Fruit fly (Drosophila melanogaster): ENCODE results near the gene Vps24.

The Vps24 gene

dm6 chr3R:4310683-4311066 is at the start of gene Vps24:
Gene Vps24 (minus strand): TSS chr3R:4310947.
- TF ChIP-seq CG10348 (GFP tag; IDR thresholded peaks at IDR 0.05) = no peak
- TF ChIP-seq EcR (GFP tag; optimal IDR thresholded peaks at IDR 0.05) = peak; percentile 32

- no peak; the same call in 1 of the 3 replicates for TF ChIP-seq CG4496 (GFP tag; IDR thresholded peaks at IDR 0.05)
- no peak for TF ChIP-seq CG32121 (GFP tag; IDR thresholded peaks at IDR 0.05)
- TF ChIP-seq CG8159 (tag; optimal IDR thresholded peaks at IDR 0.05) = no peak
- TF ChIP-seq Snoo (tag; optimal IDR thresholded peaks at IDR 0.05) = no peak
- no peak for TF ChIP-seq Ets98B (GFP tag; IDR thresholded peaks at IDR 0.05)
- no peak for TF ChIP-seq CG14655 (GFP tag; optimal IDR thresholded peaks at IDR 0.05)
- no peak for TF ChIP-seq CG34367 (tag; optimal IDR thresholded peaks at IDR 0.05)
- TF ChIP-seq CG12605 (GFP tag; IDR thresholded peaks at IDR 0.05) = no peak
- no peak for TF ChIP-seq EcR (GFP tag; optimal IDR thresholded peaks at IDR 0.05)
- no peak for TF ChIP-seq rn (GFP tag; IDR thresholded peaks at IDR 0.05)
- TF ChIP-seq Pif1B (GFP tag; optimal IDR thresholded peaks at IDR 0.05) = no peak
- no peak for TF ChIP-seq CG13204 (GFP tag; optimal IDR thresholded peaks at IDR 0.05)
- TF ChIP-seq fd96Ca (GFP tag; IDR thresholded peaks at IDR 0.05) = no peak
- TF ChIP-seq CG9948 (tag; optimal IDR thresholded peaks at IDR 0.05) = no peak
- TF ChIP-seq D1 (tag; optimal IDR thresholded peaks at IDR 0.05) = no peak
- TF ChIP-seq CG10348 (GFP tag; IDR thresholded peaks at IDR 0.05) = no peak
Measured at dm6 chr3R:4359625-4360024, 48.9 kb upstream of the Vps24 start, which contains the start of gene CG1090. Gene CG1090 (plus strand): TSS chr3R:4359883.

- no peak for TF ChIP-seq Snoo (tag; optimal IDR thresholded peaks at IDR 0.05)
- TF ChIP-seq Ets98B (GFP tag; IDR thresholded peaks at IDR 0.05) = no peak
- TF ChIP-seq CG13204 (GFP tag; optimal IDR thresholded peaks at IDR 0.05) = no peak
- no peak for TF ChIP-seq EcR (GFP tag; optimal IDR thresholded peaks at IDR 0.05)
- TF ChIP-seq CG17806 (tag; optimal IDR thresholded peaks at IDR 0.05) = no peak
- no peak for TF ChIP-seq CG8301 (tag; optimal IDR thresholded peaks at IDR 0.05)
- TF ChIP-seq CG12605 (GFP tag; IDR thresholded peaks at IDR 0.05) = no peak
- TF ChIP-seq CG32121 (GFP tag; IDR thresholded peaks at IDR 0.05) = no peak
- no peak for TF ChIP-seq CG34367 (tag; optimal IDR thresholded peaks at IDR 0.05)
- TF ChIP-seq fd96Ca (GFP tag; IDR thresholded peaks at IDR 0.05) = no peak
- TF ChIP-seq CG14655 (GFP tag; optimal IDR thresholded peaks at IDR 0.05) = no peak
- TF ChIP-seq Pif1B (GFP tag; optimal IDR thresholded peaks at IDR 0.05) = no peak
- TF ChIP-seq CG9948 (tag; optimal IDR thresholded peaks at IDR 0.05) = no peak
- no peak for TF ChIP-seq CG15710 (tag; optimal IDR thresholded peaks at IDR 0.05)
Measured at dm6 chr3R:4353569-4353968, 42.8 kb upstream of the Vps24 start.

- TF ChIP-seq CG10348 (GFP tag; IDR thresholded peaks at IDR 0.05) (no peak), gl (tag; optimal IDR thresholded peaks at IDR 0.05) (no peak), CG17806 (tag; optimal IDR thresholded peaks at IDR 0.05) (no peak), Snoo (tag; optimal IDR thresholded peaks at IDR 0.05) (no peak), D1 (tag; optimal IDR thresholded peaks at IDR 0.05) (no peak), CG12605 (GFP tag; IDR thresholded peaks at IDR 0.05) (no peak), Pif1B (GFP tag; optimal IDR thresholded peaks at IDR 0.05) (no peak), Ets98B (GFP tag; IDR thresholded peaks at IDR 0.05) (no peak), CG8301 (tag; optimal IDR thresholded peaks at IDR 0.05) (no peak), CG34367 (tag; optimal IDR thresholded peaks at IDR 0.05) (no peak), CG8159 (tag; optimal IDR thresholded peaks at IDR 0.05) (no peak), CG32121 (GFP tag; IDR thresholded peaks at IDR 0.05) (no peak), fd96Ca (GFP tag; IDR thresholded peaks at IDR 0.05) (no peak), CG15710 (tag; optimal IDR thresholded peaks at IDR 0.05) (no peak), Pif1A (GFP tag; optimal IDR thresholded peaks at IDR 0.05) (no peak), EcR (GFP tag; optimal IDR thresholded peaks at IDR 0.05) (no peak)
Measured at dm6 chr3R:4350199-4350598, 39.5 kb upstream of the Vps24 start.

- TF ChIP-seq Pif1A (GFP tag; optimal IDR thresholded peaks at IDR 0.05) (no peak), fd96Ca (GFP tag; IDR thresholded peaks at IDR 0.05) (no peak), CG12605 (GFP tag; IDR thresholded peaks at IDR 0.05) (no peak), CG17806 (tag; optimal IDR thresholded peaks at IDR 0.05) (no peak), CG15710 (tag; optimal IDR thresholded peaks at IDR 0.05) (no peak), CG10348 (GFP tag; IDR thresholded peaks at IDR 0.05) (no peak)
Measured at dm6 chr3R:4348197-4348814, 37.6 kb upstream of the Vps24 start.

- TF ChIP-seq CG15710 (tag; optimal IDR thresholded peaks at IDR 0.05) = no peak
- TF ChIP-seq CG8159 (tag; optimal IDR thresholded peaks at IDR 0.05) = no peak
- TF ChIP-seq CG8301 (tag; optimal IDR thresholded peaks at IDR 0.05) = no peak
Measured at dm6 chr3R:4346636-4347035, 35.9 kb upstream of the Vps24 start, which contains the start of gene hkb. Gene hkb (minus strand): TSS chr3R:4346646.

dm6 chr3R:4341177-4341576 is 30.4 kb upstream of the Vps24 start:
- no peak for TF ChIP-seq Pif1B (GFP tag; optimal IDR thresholded peaks at IDR 0.05)
- no peak for TF ChIP-seq CG34367 (tag; optimal IDR thresholded peaks at IDR 0.05)
- TF ChIP-seq CG9948 (tag; optimal IDR thresholded peaks at IDR 0.05) = no peak
- no peak for TF ChIP-seq CG13204 (GFP tag; optimal IDR thresholded peaks at IDR 0.05)
- no peak for TF ChIP-seq D1 (tag; optimal IDR thresholded peaks at IDR 0.05)
- TF ChIP-seq CG8159 (tag; optimal IDR thresholded peaks at IDR 0.05) = no peak
- no peak for TF ChIP-seq CG32121 (GFP tag; IDR thresholded peaks at IDR 0.05)
- TF ChIP-seq CG10348 (GFP tag; IDR thresholded peaks at IDR 0.05) = no peak
- no peak for TF ChIP-seq Pif1A (GFP tag; optimal IDR thresholded peaks at IDR 0.05)
- TF ChIP-seq CG12605 (GFP tag; IDR thresholded peaks at IDR 0.05) = no peak
- TF ChIP-seq CG8301 (tag; optimal IDR thresholded peaks at IDR 0.05) = no peak
- no peak for TF ChIP-seq gl (tag; optimal IDR thresholded peaks at IDR 0.05)
- TF ChIP-seq Snoo (tag; optimal IDR thresholded peaks at IDR 0.05) = no peak
- TF ChIP-seq CG4496 (GFP tag; IDR thresholded peaks at IDR 0.05) = no peak
- no peak for TF ChIP-seq CG17806 (tag; optimal IDR thresholded peaks at IDR 0.05)
- TF ChIP-seq CG14655 (GFP tag; optimal IDR thresholded peaks at IDR 0.05) = no peak

Data from whole organism, pupa.